Worm (Caenorhabditis elegans): ENCODE data around the gene srb-19.

ce11 chrV:7490340-7490739, 29.6 kb downstream of the srb-19 start, which contains the start of gene srbc-9:
- no peak for TF ChIP-seq egl-5 (tag; optimal IDR thresholded peaks at IDR 0.05)
- TF ChIP-seq skn-1 (tag; optimal IDR thresholded peaks at IDR 0.05): no peak
- TF ChIP-seq nhr-76 (tag; optimal IDR thresholded peaks at IDR 0.05): no peak
- no peak for TF ChIP-seq ztf-4 (tag; optimal IDR thresholded peaks at IDR 0.05)
- TF ChIP-seq nhr-237 (tag; optimal IDR thresholded peaks at IDR 0.05): no peak
- TF ChIP-seq zag-1 (tag; optimal IDR thresholded peaks at IDR 0.05): no peak
- TF ChIP-seq lin-15B (tag; optimal IDR thresholded peaks at IDR 0.05): no peak
